Fruit fly (Drosophila melanogaster): ENCODE measurements around the gene PK1-R.

DNA sequence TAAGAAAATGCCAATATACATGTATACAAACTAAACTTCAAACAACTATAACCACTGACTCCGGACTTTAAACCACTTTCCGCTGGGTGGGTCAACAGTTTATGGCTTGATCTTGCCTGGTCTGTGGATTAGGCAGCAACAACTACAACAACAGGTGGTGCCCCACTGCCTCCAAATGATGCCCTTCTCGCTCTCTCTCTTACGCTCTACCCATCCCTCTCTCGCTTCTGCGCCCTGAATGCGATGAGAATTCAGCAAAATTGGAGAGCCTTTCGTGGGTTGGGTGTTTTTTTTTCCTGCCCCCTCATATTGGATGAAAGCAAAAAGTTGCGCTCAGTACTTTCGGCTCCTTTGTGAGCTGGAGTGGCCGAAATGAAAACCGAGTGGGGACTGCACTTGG, 38.0 kb upstream of the PK1-R start:
- TF ChIP-seq Eip75B (GFP tag; optimal IDR thresholded peaks at IDR 0.05) (no peak), acj6 (GFP tag; optimal IDR thresholded peaks at IDR 0.05) (no peak), net (GFP tag; optimal IDR thresholded peaks at IDR 0.05) (no peak), Eip78C (GFP tag) (no peak), Eip93F (GFP tag; optimal IDR thresholded peaks at IDR 0.05) (no peak), CG9139 (GFP tag; optimal IDR thresholded peaks at IDR 0.05) (no peak), CG11762 (GFP tag; optimal IDR thresholded peaks at IDR 0.05; ENCODE audit: insufficient read depth) (no peak)
